Worm (Caenorhabditis elegans): Measurements from ENCODE around the gene gst-17.

- TF ChIP-seq nhr-12 (tag; optimal IDR thresholded peaks at IDR 0.05) = no peak
- TF ChIP-seq ztf-11 (tag; optimal IDR thresholded peaks at IDR 0.05) = no peak
- no peak for TF ChIP-seq snpc-4 (tag; optimal IDR thresholded peaks at IDR 0.05)
- no peak for TF ChIP-seq nhr-28 (tag; optimal IDR thresholded peaks at IDR 0.05)
- no peak for TF ChIP-seq lin-35 (GFP tag; optimal IDR thresholded peaks at IDR 0.05)
- no peak for TF ChIP-seq nhr-77 (tag; optimal IDR thresholded peaks at IDR 0.05)
- no peak for TF ChIP-seq fkh-8 (tag; optimal IDR thresholded peaks at IDR 0.05)
- TF ChIP-seq aly-2 (tag; optimal IDR thresholded peaks at IDR 0.05) = no peak
These were observed 17.5 kb downstream of the gst-17 start, which contains the start of gene gst-15 for ce11 chrII:13613096-13613495.
